Worm (Caenorhabditis elegans) whole organism, young adult: ENCODE results near the gene zmp-4.

ENCODE experiments used
- B0035.1 ChIP-seq: sonication (generic microtip); optimal IDR thresholded peaks from 2 replicates; lab custom pipeline; 2016; ENCODE audit warnings: missing genetic modification characterization, mild to moderate bottlenecking, missing compliant biosample characterization, missing genotype, missing genetic modification reagents
- D2030.7 ChIP-seq: fragments of 200-800 bp; sonication (Bioruptor generic); IDR thresholded peaks from 2 replicates; pipeline ENCODE4 v1.3.6; 2022; ENCODE audit warnings: missing genetic modification reagents, missing genetic modification characterization, missing compliant biosample characterization
- F33H1.4 ChIP-seq: fragments of 200-800 bp; sonication (Bioruptor generic); IDR thresholded peaks from 2 replicates; pipeline ENCODE4 v1.3.6; 2022; ENCODE audit warnings: missing genetic modification reagents, missing genetic modification characterization, missing compliant biosample characterization
- F49E8.2 ChIP-seq: sonication (generic microtip); optimal IDR thresholded peaks from 3 replicates; lab custom pipeline; 2017; ENCODE audit warnings: missing genetic modification characterization, mild to moderate bottlenecking, missing compliant biosample characterization, antibody characterized with exemption, moderate library complexity; ENCODE audit not compliant: insufficient read depth
- F52B5.7 ChIP-seq: sonication (generic microtip); optimal IDR thresholded peaks from 2 replicates; lab custom pipeline; 2016; ENCODE audit warnings: mild to moderate bottlenecking, missing genetic modification characterization, missing compliant biosample characterization
- F57A8.1 ChIP-seq: fragments of 200-800 bp; sonication (Bioruptor generic); optimal IDR thresholded peaks from 2 replicates; lab custom pipeline; 2018; ENCODE audit warnings: mild to moderate bottlenecking, missing genetic modification characterization, moderate library complexity, missing compliant biosample characterization
- T26A5.8 ChIP-seq: sonication (generic microtip); optimal IDR thresholded peaks from 2 replicates; lab custom pipeline; 2016; ENCODE audit warnings: missing genetic modification characterization, missing compliant biosample characterization
- Y53F4B.3 ChIP-seq: fragments of 200-800 bp; sonication (Bioruptor generic); IDR thresholded peaks from 2 replicates; pipeline ENCODE4 v1.3.6; 2022; ENCODE audit warnings: missing genetic modification reagents, missing genetic modification characterization, missing compliant biosample characterization
- Y56A3A.18 ChIP-seq: fragments of 200-800 bp; sonication (Bioruptor generic); IDR thresholded peaks from 2 replicates; pipeline ENCODE4 v1.3.6; 2022; ENCODE audit warnings: missing genetic modification reagents, missing genetic modification characterization, missing compliant biosample characterization
- Y67H2A.10 ChIP-seq: fragments of 200-800 bp; sonication (Bioruptor generic); conservative IDR thresholded peaks from 2 replicates; pipeline ENCODE4 v1.3.6; 2022; ENCODE audit warnings: missing genetic modification reagents, missing genetic modification characterization, missing compliant biosample characterization
- ama-1 ChIP-seq, 3 experiments: fragments of 150-350 bp in 1 of 3; sonication (generic microtip) in 2 of 3; optimal IDR thresholded peaks; 2 replicates each; lab custom pipeline; 2014 to 2018; ENCODE audit warnings: missing biosample characterization in 2 of 3, missing genetic modification characterization in 2 of 3, missing genetic modification reagents in 2 of 3
- aptf-3 ChIP-seq: fragments of 200-800 bp; sonication (Bioruptor generic); IDR thresholded peaks from 2 replicates; pipeline ENCODE4 v1.3.6; 2022; ENCODE audit warnings: missing genetic modification characterization, missing compliant biosample characterization
- bed-2 ChIP-seq: fragments of 200-800 bp; sonication (Bioruptor generic); IDR thresholded peaks from 2 replicates; pipeline ENCODE4 v1.3.6; 2022; ENCODE audit warnings: missing genetic modification reagents, missing genetic modification characterization, missing compliant biosample characterization
- efl-1 ChIP-seq: fragments of 150-350 bp; optimal IDR thresholded peaks from 2 replicates; lab custom pipeline; 2014; ENCODE audit warnings: missing biosample characterization, missing genetic modification reagents, missing genetic modification characterization
- egl-18 ChIP-seq: fragments of 200-800 bp; sonication (Bioruptor generic); IDR thresholded peaks from 2 replicates; pipeline ENCODE4 v1.3.6; 2022; ENCODE audit warnings: missing genetic modification reagents, missing genetic modification characterization, missing compliant biosample characterization
- egl-44 ChIP-seq: fragments of 200-800 bp; sonication (Bioruptor generic); IDR thresholded peaks from 2 replicates; pipeline ENCODE4 v1.3.6; 2022; ENCODE audit warnings: missing genetic modification reagents, missing genetic modification characterization, missing compliant biosample characterization
- egrh-3 ChIP-seq: fragments of 200-800 bp; sonication (Bioruptor generic); IDR thresholded peaks from 2 replicates; pipeline ENCODE4 v1.3.6; 2022; ENCODE audit warnings: missing genetic modification reagents, missing genetic modification characterization, missing compliant biosample characterization
- ets-4 ChIP-seq: fragments of 200-800 bp; sonication (Bioruptor generic); optimal IDR thresholded peaks from 2 replicates; lab custom pipeline; 2018; ENCODE audit warnings: mild to moderate bottlenecking, missing genetic modification characterization, missing compliant biosample characterization
- fkh-3 ChIP-seq: sonication (generic microtip); optimal IDR thresholded peaks from 2 replicates; lab custom pipeline; 2016; ENCODE audit warnings: mild to moderate bottlenecking, missing genetic modification characterization, missing compliant biosample characterization
- hlh-26 ChIP-seq: fragments of 200-800 bp; sonication (Bioruptor generic); conservative IDR thresholded peaks from 2 replicates; pipeline ENCODE4 v1.3.6; 2022; ENCODE audit warnings: missing genetic modification reagents, missing genetic modification characterization, missing compliant biosample characterization
- hmg-20 ChIP-seq: fragments of 200-800 bp; sonication (Bioruptor generic); IDR thresholded peaks from 2 replicates; pipeline ENCODE4 v1.3.6; 2022; ENCODE audit warnings: missing genetic modification reagents, missing genetic modification characterization, missing compliant biosample characterization
- hsf-1 ChIP-seq: fragments of 200-800 bp; sonication (Bioruptor generic); IDR thresholded peaks from 2 replicates; pipeline ENCODE4 v1.3.6; 2022; ENCODE audit warnings: missing genetic modification reagents, missing genetic modification characterization, missing compliant biosample characterization
- let-607 ChIP-seq, 2 experiments: fragments of 200-800 bp in 1 of 2; sonication (Bioruptor generic) in 1 of 2; sonication (generic microtip) in 1 of 2; optimal IDR thresholded peaks; 2 replicates each; lab custom pipeline; 2016 to 2018; ENCODE audit warnings: mild to moderate bottlenecking in 2 of 2, missing compliant biosample characterization in 2 of 2, missing genetic modification characterization in 2 of 2, moderate library complexity in 2 of 2, missing genotype in 1 of 2
- lin-35 ChIP-seq, 3 experiments: fragments of 150-350 bp in 2 of 3; sonication (generic microtip) in 1 of 3; optimal IDR thresholded peaks; 2 replicates each; lab custom pipeline; 2014 to 2018; ENCODE audit warnings: missing biosample characterization in 3 of 3, missing genetic modification characterization in 3 of 3, missing genetic modification reagents in 3 of 3
- lin-54 ChIP-seq: fragments of 200-800 bp; sonication (Bioruptor generic); optimal IDR thresholded peaks from 2 replicates; lab custom pipeline; 2018; ENCODE audit warnings: mild to moderate bottlenecking, missing genetic modification characterization, missing compliant biosample characterization
- madf-3 ChIP-seq: fragments of 200-800 bp; sonication (Bioruptor generic); IDR thresholded peaks from 2 replicates; pipeline ENCODE4 v1.3.6; 2022; ENCODE audit warnings: missing genetic modification reagents, missing genetic modification characterization, missing compliant biosample characterization
- mel-28 ChIP-seq: sonication (generic microtip); optimal IDR thresholded peaks from 2 replicates; lab custom pipeline; 2016; ENCODE audit warnings: borderline replicate concordance, mild to moderate bottlenecking, missing genetic modification characterization, missing compliant biosample characterization
- mes-4 ChIP-seq: sonication (generic microtip); optimal IDR thresholded peaks from 2 replicates; lab custom pipeline; 2016; ENCODE audit warnings: missing genotype, missing genetic modification characterization, missing compliant biosample characterization
- mxl-1 ChIP-seq: sonication (generic microtip); optimal IDR thresholded peaks from 2 replicates; lab custom pipeline; 2016; ENCODE audit warnings: missing genetic modification characterization, missing compliant biosample characterization
- nfyb-1 ChIP-seq: fragments of 200-800 bp; sonication (Bioruptor generic); IDR thresholded peaks from 2 replicates; pipeline ENCODE4 v1.3.6; 2022; ENCODE audit warnings: missing genetic modification reagents, missing genetic modification characterization, missing compliant biosample characterization
- pha-4 ChIP-seq: fragments of 150-350 bp; sonication (generic microtip); optimal IDR thresholded peaks from 2 replicates; lab custom pipeline; 2014; ENCODE audit warnings: missing biosample characterization, missing genetic modification reagents, missing genetic modification characterization
- rcor-1 ChIP-seq: fragments of 200-800 bp; sonication (Bioruptor generic); IDR thresholded peaks from 2 replicates; pipeline ENCODE4 v1.3.6; 2022; ENCODE audit warnings: missing genetic modification reagents, missing genetic modification characterization, missing compliant biosample characterization
- rec-8 ChIP-seq, 2 experiments: sonication (generic microtip); optimal IDR thresholded peaks; 2 replicates each; lab custom pipeline; 2016; ENCODE audit warnings: mild to moderate bottlenecking in 2 of 2, missing genetic modification characterization in 2 of 2, missing genetic modification reagents in 2 of 2, missing genotype in 2 of 2, missing biosample characterization in 1 of 2, missing compliant biosample characterization in 1 of 2, moderate library complexity in 1 of 2
- snpc-3.4 ChIP-seq: sonication (generic microtip); optimal IDR thresholded peaks from 2 replicates; lab custom pipeline; 2017; ENCODE audit warnings: missing genetic modification characterization, mild to moderate bottlenecking, missing compliant biosample characterization, antibody characterized with exemption, moderate library complexity, missing genotype, missing genetic modification reagents
- sptf-2 ChIP-seq: fragments of 200-800 bp; sonication (Bioruptor generic); optimal IDR thresholded peaks from 2 replicates; lab custom pipeline; 2018; ENCODE audit warnings: mild to moderate bottlenecking, missing genetic modification characterization, missing compliant biosample characterization
- zim-3 ChIP-seq: sonication (generic microtip); optimal IDR thresholded peaks from 2 replicates; lab custom pipeline; 2017; ENCODE audit warnings: mild to moderate bottlenecking, missing genetic modification characterization, moderate library complexity, missing compliant biosample characterization
- ztf-26 ChIP-seq: sonication (generic microtip); optimal IDR thresholded peaks from 2 replicates; lab custom pipeline; 2017; ENCODE audit warnings: missing genetic modification characterization, missing compliant biosample characterization

zmp-4 gene

DNA sequence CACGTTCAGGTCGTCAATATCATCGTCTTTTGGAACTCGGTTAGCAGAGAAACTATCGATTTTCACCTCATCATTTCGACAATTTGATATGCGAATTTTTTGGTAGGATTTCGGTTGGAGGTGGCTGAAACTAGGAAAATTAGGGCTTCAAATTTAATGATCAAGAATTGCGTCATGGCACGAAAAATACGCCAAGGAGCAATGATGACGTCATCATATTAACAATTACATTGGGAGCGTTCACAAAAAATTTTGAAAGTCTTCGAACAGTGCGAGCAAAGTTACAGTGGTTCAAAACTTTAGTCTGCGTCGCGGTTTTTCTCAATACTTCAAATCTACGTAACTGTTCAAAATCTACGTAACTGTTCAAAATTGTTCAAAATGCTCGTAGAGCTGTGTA is 21.5 kb upstream of the zmp-4 start:
- TF ChIP-seq fkh-3 (tag; lab: Kevin White, UChicago) (no peak), ets-4 (GFP tag; lab: Kevin White, UChicago) (no peak), F33H1.4 (GFP tag; lab: Robert Waterston, UW) (no peak), Y67H2A.10 (GFP tag; lab: Robert Waterston, UW) (no peak), lin-35 (GFP tag; optimal IDR thresholded peaks at IDR 0.05; lab: Kevin White, UChicago) (no peak), egl-44 (GFP tag; lab: Robert Waterston, UW) (no peak), pha-4 (tag; lab: Kevin White, UChicago) (no peak), hsf-1 (GFP tag; lab: Robert Waterston, UW) (no peak), F49E8.2 (no peak), egl-18 (GFP tag; lab: Robert Waterston, UW) (no peak), mel-28 (no peak), rec-8 (tag; optimal IDR thresholded peaks at IDR 0.05; lab: Kevin White, UChicago) (no peak), bed-2 (GFP tag; lab: Robert Waterston, UW) (no peak), hmg-20 (GFP tag; lab: Robert Waterston, UW) (no peak), F52B5.7 (tag; lab: Kevin White, UChicago) (no peak), sptf-2 (GFP tag; lab: Kevin White, UChicago) (no peak)
- TF ChIP-seq, all 124 proteins: peak for 0

DNA sequence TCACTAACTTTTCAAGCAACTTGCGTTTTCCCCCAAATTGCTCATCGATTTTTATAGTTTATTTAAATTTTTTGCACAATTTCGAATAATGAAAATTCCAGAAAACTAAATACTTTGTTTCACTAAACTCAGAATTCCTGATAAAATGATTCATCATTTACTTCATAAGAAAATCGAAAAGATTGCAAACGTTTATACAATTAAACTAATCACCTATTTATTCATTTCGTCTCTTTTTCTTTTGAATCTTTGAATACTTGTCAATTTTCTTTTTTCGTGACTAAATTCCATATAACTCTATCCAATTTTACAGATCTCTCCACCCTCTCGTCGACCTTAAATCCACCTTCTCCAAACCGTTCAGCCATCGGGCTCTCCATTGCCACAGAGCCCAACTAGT is 15.2 kb upstream of the zmp-4 start, which contains the start of gene C30G7.2:
Gene C30G7.2, plus strand, starts transcription at position 301 of the 400 bp plus-strand sequence.
- TF ChIP-seq T26A5.8 (tag; lab: Kevin White, UChicago): no peak
- TF ChIP-seq mes-4: no peak
- no peak for TF ChIP-seq D2030.7 (GFP tag; lab: Robert Waterston, UW)
- no peak for TF ChIP-seq ama-1 (optimal IDR thresholded peaks at IDR 0.05; lab: Kevin White, UChicago)
- no peak for TF ChIP-seq ama-1 (GFP tag; optimal IDR thresholded peaks at IDR 0.05; lab: Kevin White, UChicago)
- no peak for TF ChIP-seq Y56A3A.18 (GFP tag; lab: Robert Waterston, UW)
- TF ChIP-seq F57A8.1 (GFP tag; lab: Kevin White, UChicago): no peak
- TF ChIP-seq rcor-1: no peak
- TF ChIP-seq hlh-26 (GFP tag; lab: Robert Waterston, UW): no peak
- no peak for TF ChIP-seq B0035.1
- no peak for TF ChIP-seq madf-3 (GFP tag; lab: Robert Waterston, UW)
- no peak for TF ChIP-seq ets-4 (GFP tag; lab: Kevin White, UChicago)
- TF ChIP-seq nfyb-1 (GFP tag; lab: Robert Waterston, UW): no peak
- TF ChIP-seq mxl-1: no peak
- TF ChIP-seq lin-54 (GFP tag; lab: Kevin White, UChicago): no peak
- TF ChIP-seq ztf-26 (tag; lab: Kevin White, UChicago): no peak
- TF ChIP-seq, all 124 proteins: peak for 0

DNA sequence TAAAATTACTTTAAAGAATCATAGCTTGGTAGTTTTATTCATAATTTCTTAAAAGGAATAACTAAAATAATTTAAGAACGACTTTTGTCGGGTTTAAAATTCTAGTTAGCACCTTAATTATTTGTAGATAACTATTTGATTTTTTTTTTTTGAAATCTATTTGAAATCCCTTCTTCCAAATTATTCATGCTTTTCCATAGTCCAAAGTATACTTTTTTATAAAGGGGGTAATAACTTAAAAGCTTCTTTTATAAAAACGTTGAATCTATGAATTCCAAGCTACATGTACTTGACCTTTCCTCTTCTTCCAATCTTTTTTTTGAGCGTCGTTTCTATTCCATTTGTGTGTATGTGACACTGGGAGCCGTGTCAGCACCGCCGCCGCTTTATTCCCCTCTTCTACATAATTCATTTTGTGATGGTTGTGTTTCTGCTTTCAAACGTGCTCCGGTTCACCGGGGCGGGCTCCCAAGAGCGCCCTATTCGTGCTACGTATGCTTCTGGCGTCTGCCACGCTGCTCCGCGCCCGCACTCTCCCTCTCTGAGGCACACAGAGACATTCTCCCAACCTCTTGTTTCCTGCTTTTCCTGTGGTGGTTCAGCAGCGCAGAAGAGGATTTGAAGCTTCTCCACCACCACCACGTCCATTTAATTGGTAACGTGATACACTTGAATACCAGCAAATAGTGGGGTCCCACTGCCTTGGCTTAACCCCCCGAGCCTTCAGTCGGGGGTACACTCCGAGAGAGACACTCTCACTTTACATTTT is 12.2 kb upstream of the zmp-4 start:
- TF ChIP-seq let-607 (tag; optimal IDR thresholded peaks at IDR 0.05; lab: Kevin White, UChicago) (no peak), aptf-3 (GFP tag; lab: Robert Waterston, UW) (peak; percentile 57; the same call in 1 of the 2 replicates), nfyb-1 (GFP tag; lab: Robert Waterston, UW) (0 out of 2 replicates have a peak, but pooled peaks have one; percentile 28), egrh-3 (GFP tag; lab: Robert Waterston, UW) (peak; percentile 43; the same call in 1 of the 2 replicates), efl-1 (no peak), ama-1 (optimal IDR thresholded peaks at IDR 0.05; lab: Kevin White, UChicago) (no peak), ama-1 (GFP tag; optimal IDR thresholded peaks at IDR 0.05; lab: Kevin White, UChicago) (no peak), snpc-3.4 (tag; lab: Kevin White, UChicago) (no peak), hmg-20 (GFP tag; lab: Robert Waterston, UW) (0 out of 2 replicates have a peak, but pooled peaks have one; percentile 17), zim-3 (tag; lab: Kevin White, UChicago) (no peak), Y53F4B.3 (GFP tag; lab: Robert Waterston, UW) (no peak)
